Fruit fly (Drosophila melanogaster) whole organism, embryonic: ENCODE data around the gene CkIIalpha-i3.

Source experiments
- Ada2b ChIP-seq: fragments of 200-800 bp; sonication (Bioruptor generic); IDR thresholded peaks from 2 replicates; pipeline ENCODE4 v1.3.6; 2022; ENCODE audit warnings: missing biosample characterization, missing genetic modification characterization
- Awh ChIP-seq: fragments of 200-800 bp; sonication (Bioruptor generic); IDR thresholded peaks from 2 replicates; pipeline ENCODE4, ENCODE4 v1.3.6; 2022; ENCODE audit warnings: missing biosample characterization, missing genetic modification characterization
- B-H2 ChIP-seq: fragments of 200-800 bp; sonication (Bioruptor generic); optimal IDR thresholded peaks from 2 replicates; lab custom pipeline; 2018; ENCODE audit warnings: missing biosample characterization, mild to moderate bottlenecking, missing genetic modification characterization
- CG10321 ChIP-seq: fragments of 200-800 bp; sonication (Bioruptor generic); IDR thresholded peaks from 2 replicates; pipeline ENCODE4 v1.3.6; 2022; ENCODE audit warnings: missing biosample characterization, missing genetic modification characterization
- CG10366 ChIP-seq: fragments of 200-800 bp; sonication (Bioruptor generic); IDR thresholded peaks from 2 replicates; pipeline ENCODE4 v1.3.6; 2022; ENCODE audit warnings: missing biosample characterization, missing genetic modification characterization
- CG14050 ChIP-seq: fragments of 200-800 bp; sonication (Bioruptor generic); IDR thresholded peaks from 3 replicates; pipeline ENCODE4 v1.3.6; 2022; ENCODE audit warnings: missing biosample characterization, missing genetic modification characterization
- CG1603 ChIP-seq: fragments of 200-800 bp; sonication (Bioruptor generic); optimal IDR thresholded peaks from 2 replicates; lab custom pipeline; 2019; ENCODE audit warnings: missing biosample characterization, mild to moderate bottlenecking, missing genetic modification characterization, moderate library complexity
- CG16813 ChIP-seq: fragments of 200-800 bp; sonication (Bioruptor generic); IDR thresholded peaks from 3 replicates; pipeline ENCODE4 v1.3.6; 2022; ENCODE audit warnings: missing biosample characterization, missing genetic modification characterization; ENCODE audit not compliant: partially characterized antibody
- CG17802 ChIP-seq: fragments of 200-800 bp; sonication (Bioruptor generic); optimal IDR thresholded peaks from 2 replicates; lab custom pipeline; 2018; ENCODE audit warnings: missing biosample characterization, mild to moderate bottlenecking, missing genetic modification characterization, moderate library complexity
- CG1832 ChIP-seq: fragments of 200-800 bp; sonication (Bioruptor generic); optimal IDR thresholded peaks from 2 replicates; lab custom pipeline; 2017; ENCODE audit warnings: missing biosample characterization, mild to moderate bottlenecking, missing genetic modification characterization, inconsistent platforms
- CG2712 ChIP-seq: fragments of 200-800 bp; optimal IDR thresholded peaks from 3 replicates; lab custom pipeline; 2019; ENCODE audit warnings: missing biosample characterization, mild to moderate bottlenecking, missing genetic modification characterization, moderate library complexity
- CG33213 ChIP-seq: fragments of 200-800 bp; sonication (Bioruptor generic); optimal IDR thresholded peaks from 3 replicates; lab custom pipeline; 2016; ENCODE audit warnings: missing biosample characterization, missing genetic modification characterization
- CG4360 ChIP-seq: fragments of 200-800 bp; sonication (Bioruptor generic); IDR thresholded peaks from 2 replicates; pipeline ENCODE4 v1.3.6; 2022; ENCODE audit warnings: missing biosample characterization, missing genetic modification characterization
- CG7839 ChIP-seq: fragments of 200-800 bp; sonication (Bioruptor generic); optimal IDR thresholded peaks from 3 replicates; lab custom pipeline; 2018; ENCODE audit warnings: missing biosample characterization, mild to moderate bottlenecking, missing genetic modification characterization, moderate library complexity
- CG8281 ChIP-seq: fragments of 200-800 bp; sonication (Bioruptor generic); optimal IDR thresholded peaks from 2 replicates; lab custom pipeline; 2018; ENCODE audit warnings: missing biosample characterization, mild to moderate bottlenecking, missing genetic modification characterization, moderate library complexity
- CG8290 ChIP-seq, 3 experiments: fragments of 200-800 bp; sonication (Bioruptor generic); optimal IDR thresholded peaks; 2 replicates each; lab custom pipeline; 2016 to 2019; ENCODE audit warnings: missing biosample characterization in 3 of 3, missing genetic modification characterization in 3 of 3, mild to moderate bottlenecking in 2 of 3, moderate library complexity in 1 of 3
- CG9727 ChIP-seq: fragments of 200-800 bp; sonication (Bioruptor generic); optimal IDR thresholded peaks from 3 replicates; lab custom pipeline; 2017; ENCODE audit warnings: missing biosample characterization, mild to moderate bottlenecking, missing genetic modification characterization
- CrebB ChIP-seq: fragments of 200-800 bp; sonication (Bioruptor generic); optimal IDR thresholded peaks from 3 replicates; lab custom pipeline; 2018; ENCODE audit warnings: missing biosample characterization, mild to moderate bottlenecking, missing genetic modification characterization
- Elba2 ChIP-seq: fragments of 200-800 bp; sonication (Bioruptor generic); optimal IDR thresholded peaks from 3 replicates; lab custom pipeline; 2016; ENCODE audit warnings: missing biosample characterization, missing genetic modification characterization
- Fer1 ChIP-seq: fragments of 200-800 bp; sonication (Bioruptor generic); optimal IDR thresholded peaks from 2 replicates; lab custom pipeline; 2017; ENCODE audit warnings: missing biosample characterization, mild to moderate bottlenecking, missing genetic modification characterization
- Fer3 ChIP-seq: fragments of 200-800 bp; sonication (Bioruptor generic); optimal IDR thresholded peaks from 2 replicates; lab custom pipeline; 2018; ENCODE audit warnings: missing biosample characterization, mild to moderate bottlenecking, missing genetic modification characterization, moderate library complexity
- H15 ChIP-seq: fragments of 200-800 bp; sonication (Bioruptor generic); IDR thresholded peaks from 3 replicates; pipeline ENCODE4 v1.3.6; 2022; ENCODE audit warnings: missing biosample characterization, missing genetic modification characterization
- Hand ChIP-seq: fragments of 200-800 bp; sonication (Bioruptor generic); optimal IDR thresholded peaks from 2 replicates; lab custom pipeline; 2017; ENCODE audit warnings: mild to moderate bottlenecking, missing biosample characterization, missing genetic modification reagents, missing genetic modification characterization
- Hr39 ChIP-seq: fragments of >200 bp; optimal IDR thresholded peaks from 2 replicates; lab custom pipeline; 2017
- MBD-R2 ChIP-seq: fragments of 200-800 bp; sonication (Bioruptor generic); IDR thresholded peaks from 2 replicates; pipeline ENCODE4 v1.3.6; 2022; ENCODE audit warnings: missing biosample characterization, missing genetic modification characterization
- Med ChIP-seq: fragments of 200-800 bp; sonication (Bioruptor generic); peaks from one replicate; lab custom pipeline; 2016; ENCODE audit warnings: missing biosample characterization, missing genetic modification characterization, mild to moderate bottlenecking, inconsistent platforms, moderate library complexity
- Neu2 ChIP-seq: fragments of 200-800 bp; sonication (Bioruptor generic); optimal IDR thresholded peaks from 3 replicates; lab custom pipeline; 2016; ENCODE audit warnings: missing biosample characterization, missing genetic modification characterization, borderline replicate concordance
- Poxn ChIP-seq: fragments of 200-800 bp; sonication (Bioruptor generic); IDR thresholded peaks from 2 replicates; pipeline ENCODE4 v1.3.6; 2022; ENCODE audit warnings: missing biosample characterization, missing genetic modification characterization
- Ssrp ChIP-seq: fragments of 200-800 bp; sonication (Bioruptor generic); optimal IDR thresholded peaks from 2 replicates; lab custom pipeline; 2018; ENCODE audit warnings: missing biosample characterization, mild to moderate bottlenecking, missing genetic modification characterization, moderate library complexity
- bcd ChIP-seq: fragments of 200-800 bp; sonication (Bioruptor generic); optimal IDR thresholded peaks from 2 replicates; lab custom pipeline; 2017; ENCODE audit warnings: missing biosample characterization, mild to moderate bottlenecking, missing genetic modification characterization
- ci ChIP-seq: fragments of 200-800 bp; sonication (Bioruptor generic); IDR thresholded peaks from 3 replicates; pipeline ENCODE4 v1.3.6; 2022; ENCODE audit warnings: missing biosample characterization, missing genetic modification characterization
- crp ChIP-seq, 2 experiments: fragments of 200-800 bp; sonication (Bioruptor generic); optimal IDR thresholded peaks; 2 replicates in 1 of 2; 3 replicates in 1 of 2; lab custom pipeline; 2017; ENCODE audit warnings: missing biosample characterization in 2 of 2, missing genetic modification characterization in 2 of 2, mild to moderate bottlenecking in 1 of 2, moderate library complexity in 1 of 2
- da ChIP-seq: fragments of 200-800 bp; sonication (Bioruptor generic); optimal IDR thresholded peaks from 2 replicates; lab custom pipeline; 2016; ENCODE audit warnings: missing biosample characterization, missing genetic modification characterization
- dati ChIP-seq: fragments of 200-800 bp; sonication (Bioruptor generic); IDR thresholded peaks from 2 replicates; pipeline ENCODE4 v1.3.6; 2022; ENCODE audit warnings: missing biosample characterization, missing genetic modification characterization
- dmrt11E ChIP-seq: fragments of 200-800 bp; sonication (Bioruptor generic); optimal IDR thresholded peaks from 3 replicates; lab custom pipeline; 2018; ENCODE audit warnings: missing biosample characterization, mild to moderate bottlenecking, missing genetic modification characterization, moderate library complexity
- dysf ChIP-seq: fragments of 200-800 bp; sonication (Bioruptor generic); IDR thresholded peaks from 3 replicates; pipeline ENCODE4 v1.3.6; 2022; ENCODE audit warnings: missing biosample characterization, missing genetic modification characterization
- fu2 ChIP-seq: fragments of 200-800 bp; sonication (Bioruptor generic); optimal IDR thresholded peaks from 2 replicates; lab custom pipeline; 2016; ENCODE audit warnings: missing biosample characterization, missing genetic modification characterization
- gro ChIP-seq: fragments of 200-800 bp; sonication (Bioruptor generic); optimal IDR thresholded peaks from 2 replicates; lab custom pipeline; 2016; ENCODE audit warnings: missing biosample characterization, missing genetic modification characterization
- gt ChIP-seq: fragments of 200-800 bp; sonication (Bioruptor generic); IDR thresholded peaks from 2 replicates; pipeline ENCODE4 v1.3.6; 2022; ENCODE audit warnings: missing biosample characterization, missing genetic modification characterization
- ken ChIP-seq: fragments of 200-800 bp; sonication (Bioruptor generic); IDR thresholded peaks from 3 replicates; pipeline ENCODE4 v1.3.6; 2022; ENCODE audit warnings: missing biosample characterization, missing genetic modification characterization
- klu ChIP-seq: fragments of 200-800 bp; sonication (Bioruptor generic); IDR thresholded peaks from 2 replicates; pipeline ENCODE4 v1.3.6; 2022; ENCODE audit warnings: missing biosample characterization, missing genetic modification characterization
- lola ChIP-seq, 3 experiments: fragments of >200 bp in 2 of 3; fragments of 200-800 bp in 1 of 3; sonication (Bioruptor generic) in 1 of 3; optimal IDR thresholded peaks; 2 replicates each; lab custom pipeline; 2017 to 2019; ENCODE audit warnings: missing biosample characterization in 3 of 3, missing genetic modification characterization in 3 of 3, mild to moderate bottlenecking in 1 of 3, moderate library complexity in 1 of 3
- onecut ChIP-seq: fragments of 200-800 bp; sonication (Bioruptor generic); IDR thresholded peaks from 2 replicates; pipeline ENCODE4 v1.3.6; 2022; ENCODE audit warnings: missing biosample characterization, missing genetic modification characterization
- otp ChIP-seq: fragments of 200-800 bp; sonication (Bioruptor generic); IDR thresholded peaks from 3 replicates; pipeline ENCODE4, ENCODE4 v1.3.6; 2022; ENCODE audit warnings: missing biosample characterization, missing genetic modification characterization
- sens-2 ChIP-seq: fragments of 200-800 bp; sonication (Bioruptor generic); IDR thresholded peaks from 2 replicates; pipeline ENCODE4 v1.3.6; 2022; ENCODE audit warnings: missing biosample characterization, missing genetic modification characterization
- slou ChIP-seq: fragments of 200-800 bp; sonication (Bioruptor generic); optimal IDR thresholded peaks from 3 replicates; lab custom pipeline; 2016; ENCODE audit warnings: missing biosample characterization, missing genetic modification characterization
- sqz ChIP-seq: fragments of 200-800 bp; sonication (Bioruptor generic); optimal IDR thresholded peaks from 3 replicates; lab custom pipeline; 2018; ENCODE audit warnings: missing biosample characterization, mild to moderate bottlenecking, missing genetic modification characterization
- wor ChIP-seq: fragments of 200-800 bp; sonication (Bioruptor generic); IDR thresholded peaks from 2 replicates; pipeline ENCODE4 v1.3.6; 2022; ENCODE audit warnings: missing biosample characterization, missing genetic modification characterization
- zfh1 ChIP-seq: fragments of 200-800 bp; sonication (Bioruptor generic); IDR thresholded peaks from 3 replicates; pipeline ENCODE4 v1.3.6; 2022; ENCODE audit warnings: missing biosample characterization, missing genetic modification characterization

Gene CkIIalpha-i3

DNA sequence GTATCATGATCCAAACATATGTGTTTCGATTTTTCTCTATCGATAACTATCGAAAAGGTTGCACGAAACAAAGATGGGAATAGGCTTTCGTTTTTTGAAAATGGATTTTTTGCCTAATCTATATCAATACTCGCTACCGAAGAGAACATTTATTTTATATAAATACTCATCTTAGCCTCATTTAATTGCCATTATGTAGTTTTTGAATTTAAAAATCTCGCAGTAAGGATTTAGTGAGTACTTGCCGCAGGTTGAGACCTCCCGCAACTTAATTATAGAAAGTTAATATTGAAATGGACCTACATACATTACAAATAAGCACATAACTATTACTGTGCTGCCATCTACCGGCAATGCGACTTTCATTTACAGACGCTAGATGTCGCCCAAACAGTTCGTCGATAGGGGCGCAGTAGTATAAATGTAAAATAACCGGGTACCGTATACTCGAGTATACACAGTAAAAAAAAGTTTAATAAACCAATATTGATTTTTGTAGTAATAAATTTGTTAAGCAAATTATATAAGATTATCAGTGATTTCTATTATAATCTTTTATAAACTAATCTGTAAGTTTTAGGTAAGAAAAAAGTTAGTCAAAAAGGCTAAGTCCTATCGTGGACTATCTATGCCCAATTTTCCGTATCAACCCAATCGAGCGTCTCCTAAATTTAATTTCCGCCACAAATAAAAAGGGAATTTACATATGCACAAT is 1.6 kb upstream of the CkIIalpha-i3 start, which contains the start of gene CG13896 (continued):
- TF ChIP-seq crp (GFP tag; optimal IDR thresholded peaks at IDR 0.05; lab: Kevin White, UChicago), result peak; percentile 19 to 74
- TF ChIP-seq CG17802 (tag; lab: Kevin White, UChicago), result peak; percentile 71
- peak; percentile 98 for TF ChIP-seq CG8290 (GFP tag; optimal IDR thresholded peaks at IDR 0.05; lab: Kevin White, UChicago)
- TF ChIP-seq CG8290 (tag; optimal IDR thresholded peaks at IDR 0.05; lab: Kevin White, UChicago), result peak; percentile 98 to 99
- peak in 1 of 3 experiments; percentile 49 for TF ChIP-seq lola (GFP tag; optimal IDR thresholded peaks at IDR 0.05; lab: Kevin White, UChicago)
- peak; percentile 87 for TF ChIP-seq CG9727
- peak; percentile 56 for TF ChIP-seq CrebB (tag; lab: Kevin White, UChicago)
- no peak for TF ChIP-seq Hr39 (lab: Kevin White, UChicago)
- TF ChIP-seq CG10366 (GFP tag; lab: Robert Waterston, UW), result peak; percentile 83
- peak; percentile 81; the same call in 2 of the 3 replicates for TF ChIP-seq otp (GFP tag; lab: Robert Waterston, UW)
- TF ChIP-seq B-H2 (GFP tag; lab: Kevin White, UChicago), result peak; percentile 75
- TF ChIP-seq gro (GFP tag; lab: Kevin White, UChicago), result peak; percentile 84
- TF ChIP-seq CG14050, result peak; percentile 54
- TF ChIP-seq Fer1 (GFP tag; lab: Kevin White, UChicago), result peak; percentile 76
- TF ChIP-seq MBD-R2 (GFP tag; lab: Robert Waterston, UW), result peak; percentile 34; the same call in 1 of the 2 replicates
- no peak for TF ChIP-seq CG10321 (GFP tag; lab: Robert Waterston, UW)
- peak; percentile 34 for TF ChIP-seq Hand (GFP tag; lab: Kevin White, UChicago)
- peak; percentile 47; the same call in 1 of the 2 replicates for TF ChIP-seq sens-2 (GFP tag; lab: Robert Waterston, UW)
- peak; percentile 86 for TF ChIP-seq CG7839 (tag; lab: Kevin White, UChicago)
- peak; percentile 75 for TF ChIP-seq slou
- TF ChIP-seq sqz (GFP tag; lab: Kevin White, UChicago), result peak; percentile 44
- no peak; the same call in 1 of the 2 replicates for TF ChIP-seq gt (GFP tag; lab: Robert Waterston, UW)
- peak; percentile 68 for TF ChIP-seq dati (GFP tag; lab: Robert Waterston, UW)
- TF ChIP-seq Ada2b (GFP tag; lab: Robert Waterston, UW), result peak; percentile 66; the same call in 1 of the 2 replicates
- 0 out of 2 replicates have a peak, but pooled peaks have one; percentile 39 for TF ChIP-seq wor (GFP tag; lab: Robert Waterston, UW)
- peak; percentile 72 for TF ChIP-seq Ssrp (tag; lab: Kevin White, UChicago)
- peak; percentile 89 for TF ChIP-seq bcd (GFP tag; lab: Kevin White, UChicago)
- peak; percentile 57; the same call in 1 of the 2 replicates for TF ChIP-seq klu
- TF ChIP-seq CG33213, result peak; percentile 91
- TF ChIP-seq ken, result peak; percentile 90
- peak; percentile 99 for TF ChIP-seq Med (GFP tag; lab: Kevin White, UChicago)
- peak; percentile 41 for TF ChIP-seq Neu2
- peak; percentile 93 for TF ChIP-seq ci (GFP tag; lab: Robert Waterston, UW)
- peak; percentile 34 for TF ChIP-seq CG8281
- peak; percentile 62; the same call in 1 of the 3 replicates for TF ChIP-seq CG16813 (GFP tag; lab: Robert Waterston, UW)
- peak; percentile 91 for TF ChIP-seq CG1603
- TF ChIP-seq da, result peak; percentile 83
- TF ChIP-seq CG4360 (GFP tag; lab: Robert Waterston, UW), result no peak
- peak; percentile 87 for TF ChIP-seq dysf (GFP tag; lab: Robert Waterston, UW)
- peak; percentile 72 for TF ChIP-seq dmrt11E (tag; lab: Kevin White, UChicago)
- TF ChIP-seq fu2, result peak; percentile 78
- peak; percentile 87 for TF ChIP-seq CG2712 (tag; lab: Kevin White, UChicago)
- peak; percentile 81 for TF ChIP-seq Fer3 (tag; lab: Kevin White, UChicago)
- TF ChIP-seq zfh1 (GFP tag; lab: Robert Waterston, UW), result peak; percentile 91
- TF ChIP-seq Awh (GFP tag; lab: Robert Waterston, UW), result peak; percentile 86
- TF ChIP-seq CG1832 (GFP tag; lab: Kevin White, UChicago), result no peak
- peak; percentile 55 for TF ChIP-seq Elba2 (GFP tag; lab: Kevin White, UChicago)
- TF ChIP-seq H15 (GFP tag; lab: Robert Waterston, UW), result peak; percentile 87
- TF ChIP-seq onecut (GFP tag; lab: Robert Waterston, UW), result peak; percentile 83
- 0 out of 2 replicates have a peak, but pooled peaks have one; percentile 28 for TF ChIP-seq Poxn
